Worm (Caenorhabditis elegans): ENCODE results near the gene alh-3.

alh-3 gene

ce11 chrIV:11022303-11022702 lies at the start of gene alh-3:
alh-3 (plus strand) TSS chrIV:11022603.
- TF ChIP-seq ama-1 (optimal IDR thresholded peaks at IDR 0.05) (peak; percentile 7), ama-1 (GFP tag; optimal IDR thresholded peaks at IDR 0.05) (no peak), B0261.1 (tag; optimal IDR thresholded peaks at IDR 0.05) (no peak)

ce11 chrIV:10975968-10976367 lies 46.4 kb upstream of the alh-3 start:
- TF ChIP-seq ekl-4 (GFP tag; IDR thresholded peaks at IDR 0.05), result 0 out of 2 replicates have a peak, but pooled peaks have one; percentile 7
- no peak for TF ChIP-seq zfh-2 (GFP tag; conservative IDR thresholded peaks at IDR 0.05)
- TF ChIP-seq lag-1 (GFP tag; IDR thresholded peaks at IDR 0.05), result no peak
- TF ChIP-seq F33H1.4 (GFP tag; IDR thresholded peaks at IDR 0.05), result no peak
- TF ChIP-seq F39B2.1 (GFP tag; IDR thresholded peaks at IDR 0.05), result no peak
- no peak for TF ChIP-seq lin-35 (GFP tag; optimal IDR thresholded peaks at IDR 0.05)
- TF ChIP-seq T07F8.4 (tag; optimal IDR thresholded peaks at IDR 0.05), result no peak
- no peak for TF ChIP-seq K12H6.12 (tag; optimal IDR thresholded peaks at IDR 0.05)
- TF ChIP-seq snpc-4 (GFP tag; optimal IDR thresholded peaks at IDR 0.05), result no peak
- no peak for TF ChIP-seq snpc-4 (tag; optimal IDR thresholded peaks at IDR 0.05)
- TF ChIP-seq dox-1 (GFP tag; IDR thresholded peaks at IDR 0.05), result 0 out of 2 replicates have a peak, but pooled peaks have one; percentile 28
- no peak for TF ChIP-seq rpc-1 (optimal IDR thresholded peaks at IDR 0.05)
- TF ChIP-seq rpc-1 (tag; optimal IDR thresholded peaks at IDR 0.05), result no peak
- peak; percentile 44; the same call in 1 of the 2 replicates for TF ChIP-seq hmg-1.2 (GFP tag; IDR thresholded peaks at IDR 0.05)
- TF ChIP-seq cebp-1 (GFP tag; IDR thresholded peaks at IDR 0.05), result no peak
- TF ChIP-seq cebp-1 (tag; optimal IDR thresholded peaks at IDR 0.05), result peak; percentile 32
- TF ChIP-seq nhr-80 (tag; optimal IDR thresholded peaks at IDR 0.05), result peak; percentile 44
- TF ChIP-seq lsl-1 (GFP tag; optimal IDR thresholded peaks at IDR 0.05), result no peak
- TF ChIP-seq ztf-26 (tag; optimal IDR thresholded peaks at IDR 0.05), result peak; percentile 66
- TF ChIP-seq lin-40 (tag; optimal IDR thresholded peaks at IDR 0.05), result peak; percentile 61
- TF ChIP-seq F55B11.4 (tag; optimal IDR thresholded peaks at IDR 0.05; ENCODE audit: borderline replicate concordance, insufficient read depth), result no peak
- TF ChIP-seq snpc-3.4 (tag; optimal IDR thresholded peaks at IDR 0.05), result no peak
- no peak for TF ChIP-seq T26A5.8 (tag; optimal IDR thresholded peaks at IDR 0.05)
- no peak for TF ChIP-seq egl-44 (GFP tag; IDR thresholded peaks at IDR 0.05)
- no peak for TF ChIP-seq him-1 (tag; optimal IDR thresholded peaks at IDR 0.05)
- TF ChIP-seq aptf-3 (GFP tag; IDR thresholded peaks at IDR 0.05), result no peak
- TF ChIP-seq akir-1 (GFP tag; optimal IDR thresholded peaks at IDR 0.05), result no peak
- no peak for TF ChIP-seq F49E8.2 (tag; optimal IDR thresholded peaks at IDR 0.05; ENCODE audit: insufficient read depth)
- TF ChIP-seq zim-3 (tag; optimal IDR thresholded peaks at IDR 0.05), result no peak
- no peak for TF ChIP-seq dpff-1 (tag; optimal IDR thresholded peaks at IDR 0.05)
- no peak for TF ChIP-seq Y95B8A.8 (GFP tag; IDR thresholded peaks at IDR 0.05)
- no peak for TF ChIP-seq Y67H2A.10 (GFP tag; conservative IDR thresholded peaks at IDR 0.05)
- no peak for TF ChIP-seq lin-26 (GFP tag; IDR thresholded peaks at IDR 0.05)
- TF ChIP-seq somi-1 (GFP tag; optimal IDR thresholded peaks at IDR 0.05), result peak; percentile 37
- TF ChIP-seq ZK185.1 (tag; optimal IDR thresholded peaks at IDR 0.05; ENCODE audit: poor library complexity, severe bottlenecking), result no peak
- no peak for TF ChIP-seq hmg-20 (GFP tag; IDR thresholded peaks at IDR 0.05)
- peak; percentile 62; the same call in 1 of the 2 replicates for TF ChIP-seq C06A6.2 (GFP tag; conservative IDR thresholded peaks at IDR 0.05)
- no peak for TF ChIP-seq ztf-3 (GFP tag; optimal IDR thresholded peaks at IDR 0.05)
- TF ChIP-seq nhr-90 (tag; optimal IDR thresholded peaks at IDR 0.05), result no peak
- no peak for TF ChIP-seq bed-1 (GFP tag; IDR thresholded peaks at IDR 0.05)

Measured in whole organism, young adult.